Fruit fly (Drosophila melanogaster): ENCODE data around the gene CG15927.

Gene CG15927

dm6 chrX:12470187-12470931 lies 15.8 kb downstream of the CG15927 start:
- TF ChIP-seq eg (GFP tag; IDR thresholded peaks at IDR 0.05), result peak; percentile 59
- TF ChIP-seq CG32006 (GFP tag; optimal IDR thresholded peaks at IDR 0.05), result peak; percentile 55
- peak; percentile 30 for TF ChIP-seq topi (GFP tag; optimal IDR thresholded peaks at IDR 0.05)
- TF ChIP-seq Gug (GFP tag; IDR thresholded peaks at IDR 0.05), result peak; percentile 26; the same call in 1 of the 2 replicates
- no peak for TF ChIP-seq CG3919 (GFP tag; optimal IDR thresholded peaks at IDR 0.05)
- TF ChIP-seq vri (GFP tag; optimal IDR thresholded peaks at IDR 0.05), result peak; percentile 67
- peak; percentile 45 for TF ChIP-seq CG8632 (GFP tag; optimal IDR thresholded peaks at IDR 0.05)
- peak; percentile 37 for TF ChIP-seq Hr4 (GFP tag; optimal IDR thresholded peaks at IDR 0.05)
- peak; percentile 34 for TF ChIP-seq CG10669 (GFP tag; optimal IDR thresholded peaks at IDR 0.05)
- peak; percentile 32 for TF ChIP-seq CG6276 (GFP tag; optimal IDR thresholded peaks at IDR 0.05)
- TF ChIP-seq CG6854 (GFP tag; optimal IDR thresholded peaks at IDR 0.05), result no peak
- peak; percentile 11 for TF ChIP-seq CG10631 (GFP tag; optimal IDR thresholded peaks at IDR 0.05)
- TF ChIP-seq CG4318 (GFP tag; optimal IDR thresholded peaks at IDR 0.05), result no peak
- no peak for TF ChIP-seq Ets21C (GFP tag; optimal IDR thresholded peaks at IDR 0.05)
- TF ChIP-seq dsx (GFP tag; optimal IDR thresholded peaks at IDR 0.05; ENCODE audit: poor library complexity, severe bottlenecking), result no peak
- TF ChIP-seq Eip93F (GFP tag; optimal IDR thresholded peaks at IDR 0.05), result no peak
- peak; percentile 17 for TF ChIP-seq CG11902 (GFP tag; optimal IDR thresholded peaks at IDR 0.05)
- TF ChIP-seq OdsH (GFP tag; optimal IDR thresholded peaks at IDR 0.05), result peak; percentile 23
- TF ChIP-seq CG34406 (GFP tag; optimal IDR thresholded peaks at IDR 0.05), result peak; percentile 49
- TF ChIP-seq Hr39 (GFP tag; optimal IDR thresholded peaks at IDR 0.05), result peak; percentile 27
- peak; percentile 56; the same call in 2 of the 3 replicates for TF ChIP-seq CG6163 (GFP tag; IDR thresholded peaks at IDR 0.05)
- no peak for TF ChIP-seq CG6808 (GFP tag; optimal IDR thresholded peaks at IDR 0.05)
- TF ChIP-seq dac (GFP tag; optimal IDR thresholded peaks at IDR 0.05), result no peak
- TF ChIP-seq esn (GFP tag; optimal IDR thresholded peaks at IDR 0.05), result peak; percentile 32
- TF ChIP-seq CG6792 (GFP tag; optimal IDR thresholded peaks at IDR 0.05), result peak; percentile 37
- TF ChIP-seq lz (GFP tag; optimal IDR thresholded peaks at IDR 0.05), result peak; percentile 23
- TF ChIP-seq Eip78C (GFP tag), result peak; percentile 65
- peak; percentile 24 for TF ChIP-seq Met (GFP tag; optimal IDR thresholded peaks at IDR 0.05)
- no peak for TF ChIP-seq CG9139 (GFP tag; optimal IDR thresholded peaks at IDR 0.05)
- TF ChIP-seq fd59A (GFP tag; optimal IDR thresholded peaks at IDR 0.05), result no peak
- TF ChIP-seq salr (GFP tag; optimal IDR thresholded peaks at IDR 0.05), result peak in 1 of 2 experiments; percentile 9
- peak; percentile 72 for TF ChIP-seq svp (GFP tag)
- no peak for TF ChIP-seq pdm3 (GFP tag; optimal IDR thresholded peaks at IDR 0.05)
- no peak for TF ChIP-seq ss (GFP tag; optimal IDR thresholded peaks at IDR 0.05)
- TF ChIP-seq CG16779 (tag; optimal IDR thresholded peaks at IDR 0.05), result no peak
- no peak for TF ChIP-seq Eip75B (GFP tag; optimal IDR thresholded peaks at IDR 0.05)
- TF ChIP-seq net (GFP tag; optimal IDR thresholded peaks at IDR 0.05), result peak; percentile 8
- TF ChIP-seq fd85E (GFP tag; optimal IDR thresholded peaks at IDR 0.05), result no peak
- no peak for TF ChIP-seq CG11762 (GFP tag; optimal IDR thresholded peaks at IDR 0.05; ENCODE audit: insufficient read depth)
- peak; percentile 3 for TF ChIP-seq Ets96B (tag; optimal IDR thresholded peaks at IDR 0.05)
- peak; percentile 23 for TF ChIP-seq CG3032 (tag; optimal IDR thresholded peaks at IDR 0.05)
- TF ChIP-seq CG8319 (GFP tag; optimal IDR thresholded peaks at IDR 0.05), result no peak
- TF ChIP-seq Hr38 (GFP tag; optimal IDR thresholded peaks at IDR 0.05), result no peak
- TF ChIP-seq CG8119 (GFP tag; IDR thresholded peaks at IDR 0.05), result peak; percentile 64
- TF ChIP-seq Smox (GFP tag; optimal IDR thresholded peaks at IDR 0.05), result peak; percentile 20
- TF ChIP-seq CG1621 (tag; optimal IDR thresholded peaks at IDR 0.05), result peak; percentile 36
- TF ChIP-seq Blimp-1 (GFP tag; optimal IDR thresholded peaks at IDR 0.05), result no peak
- TF ChIP-seq cyc (GFP tag; optimal IDR thresholded peaks at IDR 0.05), result peak; percentile 8
- no peak for TF ChIP-seq CG7368 (GFP tag; optimal IDR thresholded peaks at IDR 0.05)
- no peak for TF ChIP-seq spab (GFP tag; optimal IDR thresholded peaks at IDR 0.05)
- TF ChIP-seq acj6 (GFP tag; optimal IDR thresholded peaks at IDR 0.05), result peak; percentile 46
